Fruit fly (Drosophila melanogaster): ENCODE results near the gene Ctr1A.

Ctr1A gene

DNA sequence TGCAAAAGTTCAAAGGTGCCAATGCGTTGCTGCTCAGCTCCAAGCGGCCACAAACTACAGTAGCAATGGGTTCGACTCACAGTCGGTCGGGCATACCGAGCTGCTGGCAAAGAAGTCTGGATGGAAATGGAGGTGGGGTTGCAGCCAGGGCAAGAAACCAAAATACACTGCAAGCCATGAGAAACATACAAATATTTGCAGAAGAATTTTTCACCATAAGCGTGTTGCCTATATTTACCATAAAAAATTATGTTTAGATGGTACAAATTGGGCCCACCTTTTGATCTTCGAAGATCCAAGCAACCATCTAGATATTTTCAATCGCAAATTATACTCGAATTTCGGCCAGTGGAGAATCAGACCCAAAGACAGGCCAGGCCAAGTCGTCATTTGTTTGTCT lies 14.6 kb upstream of the Ctr1A start:
- TF ChIP-seq HLH106 (tag; optimal IDR thresholded peaks at IDR 0.05) (peak; percentile 10), CG9705 (GFP tag; optimal IDR thresholded peaks at IDR 0.05) (no peak), woc (GFP tag; optimal IDR thresholded peaks at IDR 0.05) (peak; percentile 0), fru (GFP tag; optimal IDR thresholded peaks at IDR 0.05) (peak; percentile 22)

- TF ChIP-seq OdsH (GFP tag; optimal IDR thresholded peaks at IDR 0.05) (peak; percentile 64), CG9705 (GFP tag; optimal IDR thresholded peaks at IDR 0.05) (peak; percentile 72), psq (GFP tag; optimal IDR thresholded peaks at IDR 0.05) (peak; percentile 53), brk (GFP tag; optimal IDR thresholded peaks at IDR 0.05) (no peak), CG32264 (GFP tag; optimal IDR thresholded peaks at IDR 0.05) (no peak), Dfd (GFP tag; optimal IDR thresholded peaks at IDR 0.05) (no peak), HLH106 (tag; optimal IDR thresholded peaks at IDR 0.05) (peak; percentile 67), pan (optimal IDR thresholded peaks at IDR 0.05) (no peak), fru (GFP tag; optimal IDR thresholded peaks at IDR 0.05) (peak; percentile 100), sv (GFP tag; optimal IDR thresholded peaks at IDR 0.05) (no peak), dl (GFP tag; optimal IDR thresholded peaks at IDR 0.05; ENCODE audit: insufficient read depth in 1 of 2, partially characterized antibody in 2 of 2) (no peak), dsf (GFP tag; optimal IDR thresholded peaks at IDR 0.05; ENCODE audit: borderline replicate concordance) (no peak), Mio (GFP tag; optimal IDR thresholded peaks at IDR 0.05) (no peak), jim (GFP tag; optimal IDR thresholded peaks at IDR 0.05) (no peak), usp (GFP tag; optimal IDR thresholded peaks at IDR 0.05) (no peak), lola (GFP tag; optimal IDR thresholded peaks at IDR 0.05) (no peak), ey (GFP tag; optimal IDR thresholded peaks at IDR 0.05) (no peak), Dif (GFP tag; optimal IDR thresholded peaks at IDR 0.05; ENCODE audit: partially characterized antibody) (no peak), Myc (optimal IDR thresholded peaks at IDR 0.05) (peak; percentile 15), Abd-B (GFP tag; optimal IDR thresholded peaks at IDR 0.05) (no peak), sage (GFP tag; optimal IDR thresholded peaks at IDR 0.05) (peak; percentile 6), woc (GFP tag; optimal IDR thresholded peaks at IDR 0.05) (peak; percentile 27), Hr78 (GFP tag; optimal IDR thresholded peaks at IDR 0.05) (no peak), dmrt93B (GFP tag; optimal IDR thresholded peaks at IDR 0.05) (peak; percentile 76), Sp1 (GFP tag; optimal IDR thresholded peaks at IDR 0.05) (peak; percentile 76), h (GFP tag; optimal IDR thresholded peaks at IDR 0.05) (peak; percentile 66), Hnf4 (GFP tag; optimal IDR thresholded peaks at IDR 0.05) (no peak), GATAd (GFP tag; optimal IDR thresholded peaks at IDR 0.05) (no peak), Rel (GFP tag; optimal IDR thresholded peaks at IDR 0.05) (no peak), Rel (tag; optimal IDR thresholded peaks at IDR 0.05) (peak; percentile 43), Vsx2 (GFP tag; optimal IDR thresholded peaks at IDR 0.05; ENCODE audit: partially characterized antibody) (no peak), br (GFP tag; optimal IDR thresholded peaks at IDR 0.05) (peak; percentile 54), tai (GFP tag; optimal IDR thresholded peaks at IDR 0.05) (no peak), Hr83 (GFP tag; optimal IDR thresholded peaks at IDR 0.05; ENCODE audit: poor library complexity, severe bottlenecking) (peak; percentile 54), CrebA (GFP tag; optimal IDR thresholded peaks at IDR 0.05; ENCODE audit: borderline replicate concordance) (no peak), foxo (GFP tag; optimal IDR thresholded peaks at IDR 0.05) (peak in 1 of 2 experiments; percentile 53), Jra (GFP tag; optimal IDR thresholded peaks at IDR 0.05) (peak; percentile 41), rgr (GFP tag; optimal IDR thresholded peaks at IDR 0.05) (peak; percentile 80), N (GFP tag; optimal IDR thresholded peaks at IDR 0.05) (no peak)
Measured at dm6 chrX:6654198-6654831, 7.1 kb upstream of the Ctr1A start, which contains the start of the genes CG3226 and Cdc7. Gene CG3226 (minus strand): TSS chrX:6654248. Gene Cdc7 (plus strand): TSS chrX:6654541.
